Fruit fly (Drosophila melanogaster): Measurements from ENCODE around the gene CG43074.

DNA sequence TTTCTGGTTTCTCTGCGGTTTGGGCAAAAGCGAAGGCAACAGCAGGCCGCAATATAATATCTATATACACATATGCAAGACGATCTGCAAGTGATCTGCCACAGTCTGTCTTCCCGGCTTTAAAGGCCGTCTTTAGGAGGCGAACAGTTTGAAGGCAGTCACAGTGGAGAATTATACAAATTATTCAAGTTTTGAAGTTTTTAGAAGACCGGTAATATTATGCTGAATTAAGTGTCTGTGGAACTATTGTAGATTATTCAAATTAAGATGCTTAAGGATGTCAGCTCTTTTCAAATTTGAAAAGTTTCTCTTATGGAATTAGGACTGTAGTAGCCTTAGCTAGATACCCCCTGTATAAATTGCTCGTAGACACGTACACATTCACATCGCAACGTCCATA lies 44.3 kb downstream of the CG43074 start:
- no peak for TF ChIP-seq CG8478 (optimal IDR thresholded peaks at IDR 0.05)
- TF ChIP-seq CTCF (optimal IDR thresholded peaks at IDR 0.05) = no peak
